Worm (Caenorhabditis elegans) whole organism, L3 larva: ENCODE results near the gene sws-1.

Experiments
- ceh-82 ChIP-seq: fragments of 150-350 bp; optimal IDR thresholded peaks from 2 replicates; lab custom pipeline; 2014; ENCODE audit warnings: missing biosample characterization, missing genetic modification characterization
- elt-2 ChIP-seq: sonication (generic microtip); optimal IDR thresholded peaks from 2 replicates; lab custom pipeline; 2016; ENCODE audit warnings: missing genetic modification reagents, mild to moderate bottlenecking, missing genetic modification characterization, missing compliant biosample characterization
- elt-3 ChIP-seq, 3 experiments: fragments of 150-350 bp in 1 of 3; sonication (generic microtip) in 2 of 3; optimal IDR thresholded peaks; 2 replicates in 2 of 3; 4 replicates in 1 of 3; lab custom pipeline; 2014 to 2017; ENCODE audit warnings: missing biosample characterization in 3 of 3, missing genetic modification characterization in 3 of 3
- fos-1 ChIP-seq: fragments of 150-350 bp; optimal IDR thresholded peaks from 2 replicates; lab custom pipeline; 2014; ENCODE audit warnings: missing biosample characterization, missing genetic modification characterization
- lin-39 ChIP-seq: fragments of 150-350 bp; optimal IDR thresholded peaks from 2 replicates; lab custom pipeline; 2018; ENCODE audit warnings: missing biosample characterization, missing genetic modification reagents, missing genetic modification characterization
- nhr-67 ChIP-seq: fragments of 150-350 bp; optimal IDR thresholded peaks from 2 replicates; lab custom pipeline; 2014; ENCODE audit warnings: missing biosample characterization, missing genetic modification characterization
- pha-4 ChIP-seq: fragments of 150-350 bp; optimal IDR thresholded peaks from 2 replicates; lab custom pipeline; 2014; ENCODE audit warnings: missing biosample characterization, missing genetic modification reagents, missing genetic modification characterization
- pqm-1 ChIP-seq: fragments of 150-350 bp; optimal IDR thresholded peaks from 2 replicates; lab custom pipeline; 2017; ENCODE audit warnings: missing biosample characterization, missing genetic modification characterization, inconsistent platforms
- tbx-2 ChIP-seq: sonication (generic microtip); optimal IDR thresholded peaks from 2 replicates; lab custom pipeline; 2016; ENCODE audit warnings: mild to moderate bottlenecking, missing genetic modification characterization, missing compliant biosample characterization
- unc-39 ChIP-seq: sonication (generic microtip); optimal IDR thresholded peaks from 4 replicates; lab custom pipeline; 2017; ENCODE audit warnings: missing biosample characterization, missing genetic modification characterization
- zag-1 ChIP-seq: fragments of 150-350 bp; optimal IDR thresholded peaks from 2 replicates; lab custom pipeline; 2014; ENCODE audit warnings: missing biosample characterization, missing genetic modification characterization
- ztf-11 ChIP-seq: fragments of 150-350 bp; optimal IDR thresholded peaks from 2 replicates; lab custom pipeline; 2014; ENCODE audit warnings: missing biosample characterization, missing genetic modification characterization

DNA sequence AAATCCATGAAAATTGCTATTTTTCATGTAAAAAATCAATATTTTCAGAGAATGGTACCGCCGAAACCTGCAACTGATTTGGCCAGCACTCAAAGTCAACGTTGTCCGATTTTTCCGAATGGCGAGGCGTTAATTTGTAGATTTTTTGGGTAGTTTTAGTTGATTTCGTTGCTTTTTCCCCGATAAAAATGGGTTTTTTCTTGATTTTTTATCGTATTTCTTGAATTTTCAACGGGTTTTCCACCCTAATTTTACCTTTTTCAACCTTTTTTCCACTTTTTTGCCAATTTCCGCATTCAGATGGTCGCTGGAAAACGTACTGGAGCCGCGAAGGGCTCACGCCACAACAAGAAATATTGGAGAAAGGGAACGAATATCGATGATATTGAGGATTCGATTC, 20.4 kb upstream of the sws-1 start, which contains the start of gene Y39B6A.33:
- no peak for TF ChIP-seq ceh-82 (tag; lab: Kevin White, UChicago)
- no peak for TF ChIP-seq elt-3 (tag; optimal IDR thresholded peaks at IDR 0.05; lab: Kevin White, UChicago)
- no peak for TF ChIP-seq pha-4 (tag; lab: Kevin White, UChicago)
- no peak for TF ChIP-seq lin-39 (tag; lab: Kevin White, UChicago)
- TF ChIP-seq unc-39, result no peak
- TF ChIP-seq elt-2, result no peak
- TF ChIP-seq ztf-11, result no peak
- TF ChIP-seq tbx-2 (tag; lab: Kevin White, UChicago), result no peak
- TF ChIP-seq fos-1 (tag; lab: Kevin White, UChicago), result no peak
- TF ChIP-seq nhr-67 (tag; lab: Kevin White, UChicago), result no peak
- no peak for TF ChIP-seq pqm-1 (tag; lab: Kevin White, UChicago)
- no peak for TF ChIP-seq zag-1 (tag; lab: Kevin White, UChicago)
